Fruit fly (Drosophila melanogaster): ENCODE measurements around the gene CG11313.

Gene CG11313

DNA sequence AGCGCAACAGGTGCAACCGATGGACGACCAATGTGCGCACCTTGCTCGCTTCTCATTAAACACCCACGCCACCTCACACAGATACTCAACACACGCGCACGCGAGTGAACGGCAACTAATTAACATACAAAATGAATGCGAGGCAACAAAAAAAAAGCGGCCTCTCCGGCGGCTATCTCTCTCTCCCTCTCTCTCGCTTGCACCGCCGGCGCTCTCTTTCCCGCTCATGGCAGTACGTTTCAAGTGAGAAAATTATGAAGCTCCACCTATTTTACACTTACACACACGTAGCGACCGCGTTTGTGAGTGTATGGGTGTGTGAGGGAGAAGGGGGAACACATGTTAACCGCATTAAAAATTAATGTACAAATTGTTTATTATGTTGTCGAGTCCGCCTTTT, 33.2 kb upstream of the CG11313 start:
- peak; percentile 19 for TF ChIP-seq Dif (GFP tag; optimal IDR thresholded peaks at IDR 0.05; ENCODE audit: partially characterized antibody)
- peak in 1 of 2 experiments; percentile 11 for TF ChIP-seq dl (GFP tag; optimal IDR thresholded peaks at IDR 0.05; ENCODE audit: insufficient read depth in 1 of 2, partially characterized antibody in 2 of 2)
- TF ChIP-seq Vsx2 (GFP tag; optimal IDR thresholded peaks at IDR 0.05; ENCODE audit: partially characterized antibody) = peak; percentile 82
- TF ChIP-seq sage (GFP tag; optimal IDR thresholded peaks at IDR 0.05) = no peak

DNA sequence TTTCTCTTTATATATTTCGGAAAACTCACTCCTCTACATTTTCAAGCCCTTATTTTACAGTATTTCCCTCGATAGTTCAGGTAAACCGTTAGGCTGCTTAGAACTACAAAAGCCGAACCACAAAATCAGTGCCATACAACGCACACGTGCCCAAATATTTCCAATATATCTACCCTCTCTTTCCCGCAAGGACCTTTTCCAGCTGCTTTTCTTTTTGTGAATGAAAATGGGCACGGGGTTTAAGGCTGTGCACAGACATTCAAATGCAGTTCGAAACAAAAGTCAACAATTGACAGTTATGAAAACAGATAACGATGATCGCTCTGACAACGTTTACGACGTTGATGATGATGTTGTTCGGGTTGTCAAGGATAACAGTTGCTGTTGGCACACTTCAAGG, 31.3 kb upstream of the CG11313 start:
- TF ChIP-seq dsf (GFP tag; optimal IDR thresholded peaks at IDR 0.05; ENCODE audit: borderline replicate concordance) = no peak
- no peak for TF ChIP-seq Dif (GFP tag; optimal IDR thresholded peaks at IDR 0.05; ENCODE audit: partially characterized antibody)
- no peak for TF ChIP-seq Sp1 (GFP tag; optimal IDR thresholded peaks at IDR 0.05)
- TF ChIP-seq Hr78 (GFP tag; optimal IDR thresholded peaks at IDR 0.05) = no peak
- TF ChIP-seq Rel (GFP tag; optimal IDR thresholded peaks at IDR 0.05) = no peak
- TF ChIP-seq Rel (tag; optimal IDR thresholded peaks at IDR 0.05) = no peak
- no peak for TF ChIP-seq pan (optimal IDR thresholded peaks at IDR 0.05)
- TF ChIP-seq CrebA (GFP tag; optimal IDR thresholded peaks at IDR 0.05; ENCODE audit: borderline replicate concordance) = no peak
- no peak for TF ChIP-seq psq (GFP tag; optimal IDR thresholded peaks at IDR 0.05)
- TF ChIP-seq Hr83 (GFP tag; optimal IDR thresholded peaks at IDR 0.05; ENCODE audit: poor library complexity, severe bottlenecking) = no peak
- TF ChIP-seq Myc (optimal IDR thresholded peaks at IDR 0.05) = no peak
- TF ChIP-seq OdsH (GFP tag; optimal IDR thresholded peaks at IDR 0.05) = no peak
- TF ChIP-seq Vsx2 (GFP tag; optimal IDR thresholded peaks at IDR 0.05; ENCODE audit: partially characterized antibody) = no peak
- no peak for TF ChIP-seq br (GFP tag; optimal IDR thresholded peaks at IDR 0.05)
- no peak for TF ChIP-seq lola (GFP tag; optimal IDR thresholded peaks at IDR 0.05)
- no peak for TF ChIP-seq jim (GFP tag; optimal IDR thresholded peaks at IDR 0.05)
- no peak for TF ChIP-seq dl (GFP tag; optimal IDR thresholded peaks at IDR 0.05; ENCODE audit: insufficient read depth in 1 of 2, partially characterized antibody in 2 of 2)
- TF ChIP-seq Hnf4 (GFP tag; optimal IDR thresholded peaks at IDR 0.05) = no peak
- no peak for TF ChIP-seq rgr (GFP tag; optimal IDR thresholded peaks at IDR 0.05)
- TF ChIP-seq sv (GFP tag; optimal IDR thresholded peaks at IDR 0.05) = no peak

DNA sequence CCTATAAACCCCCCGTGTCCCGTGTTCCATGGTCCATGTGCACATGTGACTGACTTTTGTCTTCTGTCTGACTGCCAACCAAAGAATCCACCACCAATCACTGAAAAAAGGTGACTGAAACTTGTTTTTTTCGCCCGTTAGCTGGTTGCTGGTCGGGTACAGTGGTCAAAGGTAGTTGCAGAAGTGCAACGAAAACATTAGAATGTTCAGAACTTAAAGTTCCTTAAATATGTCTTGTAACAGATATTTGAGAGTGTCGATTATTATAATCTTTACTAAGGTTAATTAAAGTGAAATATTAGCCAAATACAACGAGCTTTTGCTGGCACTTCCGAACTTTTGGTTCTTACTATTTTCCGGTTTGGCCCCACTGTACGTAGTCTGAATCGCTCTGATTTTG, 30.2 kb upstream of the CG11313 start:
- TF ChIP-seq Dfd (GFP tag; optimal IDR thresholded peaks at IDR 0.05) (no peak), h (GFP tag; optimal IDR thresholded peaks at IDR 0.05) (peak; percentile 70), jim (GFP tag; optimal IDR thresholded peaks at IDR 0.05) (no peak), tai (GFP tag; optimal IDR thresholded peaks at IDR 0.05) (no peak), Vsx2 (GFP tag; optimal IDR thresholded peaks at IDR 0.05; ENCODE audit: partially characterized antibody) (no peak), Hr78 (GFP tag; optimal IDR thresholded peaks at IDR 0.05) (no peak), CG32264 (GFP tag; optimal IDR thresholded peaks at IDR 0.05) (no peak), Jra (GFP tag; optimal IDR thresholded peaks at IDR 0.05) (no peak), woc (GFP tag; optimal IDR thresholded peaks at IDR 0.05) (peak; percentile 66), dsf (GFP tag; optimal IDR thresholded peaks at IDR 0.05; ENCODE audit: borderline replicate concordance) (no peak), psq (GFP tag; optimal IDR thresholded peaks at IDR 0.05) (peak; percentile 39), Mio (GFP tag; optimal IDR thresholded peaks at IDR 0.05) (no peak), pan (optimal IDR thresholded peaks at IDR 0.05) (no peak), Rel (GFP tag; optimal IDR thresholded peaks at IDR 0.05) (no peak), Rel (tag; optimal IDR thresholded peaks at IDR 0.05) (no peak), N (GFP tag; optimal IDR thresholded peaks at IDR 0.05) (no peak), dl (GFP tag; optimal IDR thresholded peaks at IDR 0.05; ENCODE audit: insufficient read depth in 1 of 2, partially characterized antibody in 2 of 2) (no peak), Myc (optimal IDR thresholded peaks at IDR 0.05) (no peak), usp (GFP tag; optimal IDR thresholded peaks at IDR 0.05) (no peak), Hr83 (GFP tag; optimal IDR thresholded peaks at IDR 0.05; ENCODE audit: poor library complexity, severe bottlenecking) (no peak), dmrt93B (GFP tag; optimal IDR thresholded peaks at IDR 0.05) (peak; percentile 22), sv (GFP tag; optimal IDR thresholded peaks at IDR 0.05) (no peak), fru (GFP tag; optimal IDR thresholded peaks at IDR 0.05) (peak; percentile 73), CG9705 (GFP tag; optimal IDR thresholded peaks at IDR 0.05) (no peak), rgr (GFP tag; optimal IDR thresholded peaks at IDR 0.05) (peak; percentile 48), ey (GFP tag; optimal IDR thresholded peaks at IDR 0.05) (peak; percentile 58), GATAd (GFP tag; optimal IDR thresholded peaks at IDR 0.05) (no peak), Hnf4 (GFP tag; optimal IDR thresholded peaks at IDR 0.05) (peak; percentile 17), CrebA (GFP tag; optimal IDR thresholded peaks at IDR 0.05; ENCODE audit: borderline replicate concordance) (no peak), sage (GFP tag; optimal IDR thresholded peaks at IDR 0.05) (peak; percentile 32), Dif (GFP tag; optimal IDR thresholded peaks at IDR 0.05; ENCODE audit: partially characterized antibody) (no peak), foxo (GFP tag; optimal IDR thresholded peaks at IDR 0.05) (peak in 1 of 2 experiments; percentile 72), HLH106 (tag; optimal IDR thresholded peaks at IDR 0.05) (peak; percentile 52), OdsH (GFP tag; optimal IDR thresholded peaks at IDR 0.05) (peak; percentile 37), Sp1 (GFP tag; optimal IDR thresholded peaks at IDR 0.05) (peak; percentile 38), brk (GFP tag; optimal IDR thresholded peaks at IDR 0.05) (no peak), lola (GFP tag; optimal IDR thresholded peaks at IDR 0.05) (no peak), Abd-B (GFP tag; optimal IDR thresholded peaks at IDR 0.05) (no peak), br (GFP tag; optimal IDR thresholded peaks at IDR 0.05) (peak; percentile 60)

All from whole organism, wandering third instar larva.